Worm (Caenorhabditis elegans) whole organism, L3 larva: ENCODE data around the gene ccdc-149.

Source experiments
- aly-2 ChIP-seq: fragments of 150-350 bp; optimal IDR thresholded peaks from 2 replicates; lab custom pipeline; 2014; ENCODE audit warnings: missing biosample characterization, missing genetic modification characterization
- ceh-16 ChIP-seq: sonication (generic microtip); optimal IDR thresholded peaks from 2 replicates; lab custom pipeline; 2017; ENCODE audit warnings: missing biosample characterization, missing genetic modification characterization
- ceh-28 ChIP-seq: fragments of 150-350 bp; optimal IDR thresholded peaks from 2 replicates; lab custom pipeline; 2014; ENCODE audit warnings: missing biosample characterization, missing genetic modification reagents, missing genetic modification characterization
- ceh-82 ChIP-seq: fragments of 150-350 bp; optimal IDR thresholded peaks from 2 replicates; lab custom pipeline; 2014; ENCODE audit warnings: missing biosample characterization, missing genetic modification characterization
- elt-3 ChIP-seq, 3 experiments: fragments of 150-350 bp in 1 of 3; sonication (generic microtip) in 2 of 3; optimal IDR thresholded peaks; 2 replicates in 2 of 3; 4 replicates in 1 of 3; lab custom pipeline; 2014 to 2017; ENCODE audit warnings: missing biosample characterization in 3 of 3, missing genetic modification characterization in 3 of 3
- fkh-2 ChIP-seq: fragments of 150-350 bp; optimal IDR thresholded peaks from 2 replicates; lab custom pipeline; 2014; ENCODE audit warnings: missing biosample characterization, missing genetic modification reagents, missing genetic modification characterization
- nhr-28 ChIP-seq: fragments of 150-350 bp; optimal IDR thresholded peaks from 2 replicates; lab custom pipeline; 2014; ENCODE audit warnings: missing biosample characterization, missing genetic modification characterization
- nhr-77 ChIP-seq: fragments of 150-350 bp; optimal IDR thresholded peaks from 2 replicates; lab custom pipeline; 2014; ENCODE audit warnings: missing biosample characterization, missing genetic modification characterization
- unc-62 ChIP-seq: fragments of 150-350 bp; sonication (generic microtip); optimal IDR thresholded peaks from 4 replicates; lab custom pipeline; 2014; ENCODE audit warnings: missing biosample characterization, missing genetic modification reagents, missing genetic modification characterization
- zag-1 ChIP-seq: fragments of 150-350 bp; optimal IDR thresholded peaks from 2 replicates; lab custom pipeline; 2014; ENCODE audit warnings: missing biosample characterization, missing genetic modification characterization

- no peak for TF ChIP-seq unc-62 (GFP tag; lab: Kevin White, UChicago)
- TF ChIP-seq elt-3 (tag; optimal IDR thresholded peaks at IDR 0.05; lab: Kevin White, UChicago), result no peak
- TF ChIP-seq aly-2 (tag; lab: Kevin White, UChicago), result no peak
- TF ChIP-seq ceh-82 (tag; lab: Kevin White, UChicago), result no peak
- TF ChIP-seq nhr-77 (tag; lab: Kevin White, UChicago), result no peak
- TF ChIP-seq zag-1, result no peak
- no peak for TF ChIP-seq ceh-16
- no peak for TF ChIP-seq fkh-2 (tag; lab: Kevin White, UChicago)
- no peak for TF ChIP-seq nhr-28 (tag; lab: Kevin White, UChicago)
- TF ChIP-seq ceh-28, result no peak
Measured at ce11 chrX:11501967-11502366, 9.3 kb downstream of the ccdc-149 start, which contains the start of gene F29G6.1.
